Comparison of ENCODE assay signal across 3 worm cellular contexts in the genomic region with DNA sequence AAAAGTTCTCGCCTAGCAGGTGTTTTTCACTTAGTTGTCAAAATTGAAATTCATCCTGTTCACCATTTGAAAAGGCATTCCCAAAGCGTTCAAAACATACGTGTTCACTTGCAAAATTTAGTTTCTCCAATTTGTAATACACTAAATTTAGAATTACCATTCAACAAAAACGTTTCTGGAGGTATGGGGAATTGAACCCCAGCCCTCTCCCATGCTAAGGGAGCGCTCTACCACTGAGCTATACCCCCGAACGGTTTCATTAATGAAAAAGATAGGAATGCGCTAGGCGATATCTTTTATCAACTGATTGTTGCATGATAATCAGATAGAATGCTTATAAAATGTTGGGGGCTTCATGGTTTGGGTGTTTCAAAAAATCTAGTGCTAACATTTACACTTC.
TF ChIP-seq lines count a peak whose summit lies in the region.

No protein-coding gene starts in this region.

TF ChIP-seq in whole organism, L3 larva, 47 proteins besides CTCF, POLR2A, EP300 and RAD21:
- TF ChIP-seq nhr-43 (tag; optimal IDR thresholded peaks at IDR 0.05; lab: Kevin White, UChicago; ENCODE audit: poor library complexity, severe bottlenecking), result peak; percentile 11
- no peak for TF ChIP-seq lin-15B (tag; optimal IDR thresholded peaks at IDR 0.05; lab: Kevin White, UChicago)
- no peak for TF ChIP-seq lsy-12 (tag; optimal IDR thresholded peaks at IDR 0.05; lab: Kevin White, UChicago)
- TF ChIP-seq lin-39 (tag; optimal IDR thresholded peaks at IDR 0.05; lab: Kevin White, UChicago), result no peak

TF ChIP-seq in whole organism, L4 larva, 104 proteins besides CTCF, POLR2A, EP300 and RAD21 (continues in another document):
- TF ChIP-seq mes-2 (tag; optimal IDR thresholded peaks at IDR 0.05; lab: Kevin White, UChicago; ENCODE audit: poor library complexity, severe bottlenecking) (no peak), set-16 (GFP tag; IDR thresholded peaks at IDR 0.05; lab: Robert Waterston, UW) (no peak), lim-7 (GFP tag; IDR thresholded peaks at IDR 0.05; lab: Robert Waterston, UW) (no peak), unc-39 (tag; optimal IDR thresholded peaks at IDR 0.05; lab: Kevin White, UChicago) (no peak), dmd-9 (GFP tag; IDR thresholded peaks at IDR 0.05; lab: Robert Waterston, UW) (no peak), nhr-41 (GFP tag; IDR thresholded peaks at IDR 0.05; lab: Robert Waterston, UW) (no peak), zip-2 (tag; optimal IDR thresholded peaks at IDR 0.05; lab: Kevin White, UChicago) (no peak), madf-5 (GFP tag; IDR thresholded peaks at IDR 0.05; lab: Robert Waterston, UW) (0 out of 4 replicates have a peak, but pooled peaks of 1 of the 2 experiments have one; percentile 46), fkh-10 (GFP tag; optimal IDR thresholded peaks at IDR 0.05; lab: Kevin White, UChicago) (no peak), ceh-32 (tag; optimal IDR thresholded peaks at IDR 0.05; lab: Kevin White, UChicago; ENCODE audit: poor library complexity) (no peak), ztf-7 (tag; optimal IDR thresholded peaks at IDR 0.05; lab: Kevin White, UChicago) (no peak), lsy-2 (tag; optimal IDR thresholded peaks at IDR 0.05; lab: Kevin White, UChicago) (no peak), attf-4 (tag; optimal IDR thresholded peaks at IDR 0.05; lab: Kevin White, UChicago) (no peak), dmd-8 (GFP tag; IDR thresholded peaks at IDR 0.05; lab: Robert Waterston, UW) (no peak), nhr-102 (tag; optimal IDR thresholded peaks at IDR 0.05; lab: Kevin White, UChicago) (no peak), nhr-77 (tag; optimal IDR thresholded peaks at IDR 0.05; lab: Kevin White, UChicago) (no peak), arid-1 (GFP tag; conservative IDR thresholded peaks at IDR 0.05; lab: Robert Waterston, UW) (peak; percentile 53; the same call in 1 of the 2 replicates), F37D6.2 (tag; optimal IDR thresholded peaks at IDR 0.05; lab: Kevin White, UChicago) (no peak), hlh-30 (tag; optimal IDR thresholded peaks at IDR 0.05; lab: Kevin White, UChicago; ENCODE audit: insufficient read depth) (peak; percentile 19), mxl-3 (GFP tag; optimal IDR thresholded peaks at IDR 0.05; lab: Kevin White, UChicago) (peak; percentile 1), R02D3.7 (tag; optimal IDR thresholded peaks at IDR 0.05; lab: Kevin White, UChicago) (no peak), tag-97 (GFP tag; IDR thresholded peaks at IDR 0.05; lab: Robert Waterston, UW) (no peak), ceh-62 (tag; optimal IDR thresholded peaks at IDR 0.05; lab: Kevin White, UChicago) (no peak), dpl-1 (GFP tag; optimal IDR thresholded peaks at IDR 0.05; lab: Kevin White, UChicago) (no peak), nhr-6 (tag; optimal IDR thresholded peaks at IDR 0.05; lab: Kevin White, UChicago) (no peak), F10B5.3 (tag; optimal IDR thresholded peaks at IDR 0.05; lab: Kevin White, UChicago) (no peak), duxl-1 (tag; optimal IDR thresholded peaks at IDR 0.05; lab: Kevin White, UChicago; ENCODE audit: poor library complexity) (no peak), dmd-6 (GFP tag; IDR thresholded peaks at IDR 0.05; lab: Robert Waterston, UW) (no peak), T26A8.4 (GFP tag; IDR thresholded peaks at IDR 0.05; lab: Robert Waterston, UW) (no peak), Y5F2A.4 (GFP tag; optimal IDR thresholded peaks at IDR 0.05; lab: Kevin White, UChicago) (no peak), pqm-1 (tag; optimal IDR thresholded peaks at IDR 0.05; lab: Kevin White, UChicago) (no peak), zag-1 (tag; optimal IDR thresholded peaks at IDR 0.05; lab: Kevin White, UChicago) (no peak), mdt-29 (GFP tag; IDR thresholded peaks at IDR 0.05; lab: Robert Waterston, UW) (no peak), saeg-2 (GFP tag; IDR thresholded peaks at IDR 0.05; lab: Robert Waterston, UW) (no peak), aly-2 (tag; optimal IDR thresholded peaks at IDR 0.05; lab: Kevin White, UChicago) (no peak), mdl-1 (tag; optimal IDR thresholded peaks at IDR 0.05; lab: Kevin White, UChicago) (no peak), vab-7 (GFP tag; IDR thresholded peaks at IDR 0.05; lab: Robert Waterston, UW) (peak; percentile 44; the same call in 1 of the 2 replicates), mep-1 (tag; optimal IDR thresholded peaks at IDR 0.05; lab: Kevin White, UChicago) (no peak), F26F4.8 (GFP tag; conservative IDR thresholded peaks at IDR 0.05; lab: Robert Waterston, UW) (0 out of 2 replicates have a peak, but pooled peaks have one; percentile 69), lin-1 (GFP tag; IDR thresholded peaks at IDR 0.05; lab: Robert Waterston, UW) (0 out of 2 replicates have a peak, but pooled peaks have one; percentile 37), lin-29 (GFP tag; IDR thresholded peaks at IDR 0.05; lab: Robert Waterston, UW) (no peak), nhr-237 (tag; optimal IDR thresholded peaks at IDR 0.05; lab: Kevin White, UChicago) (no peak)

TF ChIP-seq in whole organism, young adult, 124 proteins besides CTCF, POLR2A, EP300 and RAD21:
- peak; percentile 17 for TF ChIP-seq mxl-1 (tag; optimal IDR thresholded peaks at IDR 0.05; lab: Kevin White, UChicago)
- no peak for TF ChIP-seq repo-1 (tag; optimal IDR thresholded peaks at IDR 0.05; lab: Kevin White, UChicago)
- TF ChIP-seq ekl-4 (GFP tag; IDR thresholded peaks at IDR 0.05; lab: Robert Waterston, UW), result peak; percentile 54; the same call in 1 of the 2 replicates
- no peak for TF ChIP-seq C17E4.6 (GFP tag; IDR thresholded peaks at IDR 0.05; lab: Robert Waterston, UW)
- peak; percentile 70 for TF ChIP-seq snpc-1.3 (tag; optimal IDR thresholded peaks at IDR 0.05; lab: Kevin White, UChicago; ENCODE audit: insufficient read depth)
- no peak for TF ChIP-seq hmg-20 (GFP tag; IDR thresholded peaks at IDR 0.05; lab: Robert Waterston, UW)
- peak; percentile 12 for TF ChIP-seq madf-10 (tag; optimal IDR thresholded peaks at IDR 0.05; lab: Kevin White, UChicago)
- 0 out of 2 replicates have a peak, but pooled peaks have one; percentile 44 for TF ChIP-seq madf-3 (GFP tag; IDR thresholded peaks at IDR 0.05; lab: Robert Waterston, UW)
- no peak for TF ChIP-seq F23B12.7 (tag; optimal IDR thresholded peaks at IDR 0.05; lab: Kevin White, UChicago; ENCODE audit: insufficient read depth)
- peak; percentile 39 for TF ChIP-seq sptf-2 (GFP tag; optimal IDR thresholded peaks at IDR 0.05; lab: Kevin White, UChicago)
- no peak for TF ChIP-seq nhr-120 (GFP tag; IDR thresholded peaks at IDR 0.05; lab: Robert Waterston, UW)
- TF ChIP-seq die-1 (tag; optimal IDR thresholded peaks at IDR 0.05; lab: Kevin White, UChicago), result peak; percentile 61
- peak; percentile 31 for TF ChIP-seq snpc-3.4 (tag; optimal IDR thresholded peaks at IDR 0.05; lab: Kevin White, UChicago)
- peak; percentile 55; the same call in 1 of the 2 replicates for TF ChIP-seq nfyb-1 (GFP tag; IDR thresholded peaks at IDR 0.05; lab: Robert Waterston, UW)
- no peak for TF ChIP-seq egl-44 (GFP tag; IDR thresholded peaks at IDR 0.05; lab: Robert Waterston, UW)
- no peak for TF ChIP-seq F39B2.1 (GFP tag; IDR thresholded peaks at IDR 0.05; lab: Robert Waterston, UW)
- peak; percentile 87 for TF ChIP-seq tbp1 (GFP tag; optimal IDR thresholded peaks at IDR 0.05; lab: Kevin White, UChicago)
- TF ChIP-seq Y56A3A.18 (GFP tag; IDR thresholded peaks at IDR 0.05; lab: Robert Waterston, UW), result no peak
- TF ChIP-seq F55B11.4 (tag; optimal IDR thresholded peaks at IDR 0.05; lab: Kevin White, UChicago; ENCODE audit: borderline replicate concordance, insufficient read depth), result no peak
- TF ChIP-seq ama-1 (optimal IDR thresholded peaks at IDR 0.05; lab: Kevin White, UChicago), result no peak
- TF ChIP-seq ama-1 (GFP tag; optimal IDR thresholded peaks at IDR 0.05; lab: Kevin White, UChicago), result peak in 1 of 2 experiments; percentile 47
- TF ChIP-seq K12H6.12 (tag; optimal IDR thresholded peaks at IDR 0.05; lab: Kevin White, UChicago), result no peak
- no peak for TF ChIP-seq K11D2.4 (GFP tag; IDR thresholded peaks at IDR 0.05; lab: Robert Waterston, UW)
- TF ChIP-seq aptf-3 (GFP tag; IDR thresholded peaks at IDR 0.05; lab: Robert Waterston, UW), result no peak
- no peak for TF ChIP-seq hsf-1 (GFP tag; IDR thresholded peaks at IDR 0.05; lab: Robert Waterston, UW)
- no peak for TF ChIP-seq nfya-2 (GFP tag; IDR thresholded peaks at IDR 0.05; lab: Robert Waterston, UW)
- TF ChIP-seq ZK185.1 (tag; optimal IDR thresholded peaks at IDR 0.05; lab: Kevin White, UChicago; ENCODE audit: poor library complexity, severe bottlenecking), result peak; percentile 32
- TF ChIP-seq mes-4 (tag; optimal IDR thresholded peaks at IDR 0.05; lab: Kevin White, UChicago), result peak; percentile 31
- peak; percentile 83 for TF ChIP-seq rpc-1 (optimal IDR thresholded peaks at IDR 0.05; lab: Kevin White, UChicago)
- TF ChIP-seq rpc-1 (tag; optimal IDR thresholded peaks at IDR 0.05; lab: Kevin White, UChicago), result peak; percentile 92
- peak; percentile 48 for TF ChIP-seq snpc-4 (GFP tag; optimal IDR thresholded peaks at IDR 0.05; lab: Kevin White, UChicago)
- TF ChIP-seq snpc-4 (tag; optimal IDR thresholded peaks at IDR 0.05; lab: Kevin White, UChicago), result no peak
- no peak for TF ChIP-seq F57A8.1 (GFP tag; optimal IDR thresholded peaks at IDR 0.05; lab: Kevin White, UChicago)
- TF ChIP-seq pbrm-1 (GFP tag; IDR thresholded peaks at IDR 0.05; lab: Robert Waterston, UW), result peak; percentile 63
- TF ChIP-seq F33H1.4 (GFP tag; IDR thresholded peaks at IDR 0.05; lab: Robert Waterston, UW), result no peak
- no peak for TF ChIP-seq gei-17 (GFP tag; optimal IDR thresholded peaks at IDR 0.05; lab: Kevin White, UChicago)
- TF ChIP-seq rec-8 (tag; optimal IDR thresholded peaks at IDR 0.05; lab: Kevin White, UChicago), result peak in 1 of 2 experiments; percentile 26
- TF ChIP-seq madf-8 (GFP tag; conservative IDR thresholded peaks at IDR 0.05; lab: Robert Waterston, UW), result no peak
- no peak for TF ChIP-seq zim-3 (tag; optimal IDR thresholded peaks at IDR 0.05; lab: Kevin White, UChicago)
- peak; percentile 8 for TF ChIP-seq atf-7 (tag; optimal IDR thresholded peaks at IDR 0.05; lab: Kevin White, UChicago)
- TF ChIP-seq zfh-2 (GFP tag; conservative IDR thresholded peaks at IDR 0.05; lab: Robert Waterston, UW), result no peak
- peak; percentile 72 for TF ChIP-seq B0261.1 (tag; optimal IDR thresholded peaks at IDR 0.05; lab: Kevin White, UChicago)
- TF ChIP-seq T26A5.8 (tag; optimal IDR thresholded peaks at IDR 0.05; lab: Kevin White, UChicago), result no peak
- TF ChIP-seq him-1 (tag; optimal IDR thresholded peaks at IDR 0.05; lab: Kevin White, UChicago), result peak; percentile 78
- no peak for TF ChIP-seq ceh-79 (tag; optimal IDR thresholded peaks at IDR 0.05; lab: Kevin White, UChicago)
- TF ChIP-seq ceh-91 (GFP tag; IDR thresholded peaks at IDR 0.05; lab: Robert Waterston, UW), result no peak
TF ChIP-seq in whole organism, young adult: peak in this region for 20.
